Worm (Caenorhabditis elegans) whole organism, L4 larva: ENCODE measurements around the gene ZK177.9.

Experiments used
- F37D6.2 ChIP-seq: sonication (generic microtip); optimal IDR thresholded peaks from 2 replicates; lab custom pipeline; 2016; ENCODE audit warnings: mild to moderate bottlenecking, missing genetic modification characterization, missing compliant biosample characterization
- T26A8.4 ChIP-seq: fragments of 200-800 bp; sonication (Bioruptor generic); IDR thresholded peaks from 2 replicates; pipeline ENCODE4 v1.3.6; 2022; ENCODE audit warnings: missing genetic modification characterization, missing compliant biosample characterization
- aly-2 ChIP-seq: sonication (generic microtip); optimal IDR thresholded peaks from 2 replicates; lab custom pipeline; 2018; ENCODE audit warnings: missing biosample characterization, missing genetic modification characterization
- ceh-82 ChIP-seq: sonication (generic microtip); optimal IDR thresholded peaks from 2 replicates; lab custom pipeline; 2017; ENCODE audit warnings: missing biosample characterization, missing genetic modification characterization
- daf-16 ChIP-seq, 3 experiments: sonication (generic microtip); optimal IDR thresholded peaks; 2 replicates each; lab custom pipeline; 2016 to 2017; ENCODE audit warnings: missing genetic modification characterization in 3 of 3, missing genetic modification reagents in 3 of 3, mild to moderate bottlenecking in 2 of 3, missing compliant biosample characterization in 2 of 3, missing biosample characterization in 1 of 3, moderate library complexity in 1 of 3
- dmd-8 ChIP-seq: fragments of 200-800 bp; sonication (Bioruptor generic); IDR thresholded peaks from 2 replicates; pipeline ENCODE4 v1.3.6; 2022; ENCODE audit warnings: missing genetic modification characterization, missing compliant biosample characterization
- dmd-9 ChIP-seq: fragments of 200-800 bp; sonication (Bioruptor generic); IDR thresholded peaks from 2 replicates; pipeline ENCODE4 v1.3.6; 2022; ENCODE audit warnings: missing genetic modification reagents, missing genetic modification characterization, missing compliant biosample characterization
- egl-27 ChIP-seq: sonication (generic microtip); optimal IDR thresholded peaks from 3 replicates; lab custom pipeline; 2017; ENCODE audit warnings: missing biosample characterization, missing genetic modification reagents, missing genetic modification characterization
- fos-1 ChIP-seq: fragments of 150-350 bp; optimal IDR thresholded peaks from 2 replicates; lab custom pipeline; 2014; ENCODE audit warnings: missing biosample characterization, missing genetic modification characterization
- mdl-1 ChIP-seq, 2 experiments: fragments of 150-350 bp in 1 of 2; sonication (generic microtip) in 1 of 2; optimal IDR thresholded peaks; 2 replicates each; lab custom pipeline; 2014 to 2017; ENCODE audit warnings: missing biosample characterization in 2 of 2, missing genetic modification characterization in 2 of 2
- nhr-77 ChIP-seq: fragments of 150-350 bp; optimal IDR thresholded peaks from 2 replicates; lab custom pipeline; 2014; ENCODE audit warnings: missing biosample characterization, missing genetic modification characterization
- spr-1 ChIP-seq: sonication (generic microtip); optimal IDR thresholded peaks from 2 replicates; lab custom pipeline; 2016; ENCODE audit warnings: mild to moderate bottlenecking, missing genetic modification characterization, missing compliant biosample characterization
- vab-7 ChIP-seq: fragments of 200-800 bp; sonication (Bioruptor generic); IDR thresholded peaks from 2 replicates; pipeline ENCODE4 v1.3.6; 2022; ENCODE audit warnings: missing genetic modification reagents, missing genetic modification characterization, missing compliant biosample characterization
- zip-2 ChIP-seq: fragments of 150-350 bp; optimal IDR thresholded peaks from 2 replicates; lab custom pipeline; 2014; ENCODE audit warnings: missing biosample characterization, missing genetic modification characterization

ce11 chrII:5551517-5551916 is 34.0 kb upstream of the ZK177.9 start, which contains the start of gene C17C3.5:
- TF ChIP-seq dmd-9 (GFP tag; lab: Robert Waterston, UW): no peak
- TF ChIP-seq fos-1 (tag; lab: Kevin White, UChicago): no peak
- no peak for TF ChIP-seq mdl-1 (tag; optimal IDR thresholded peaks at IDR 0.05; lab: Kevin White, UChicago)
- TF ChIP-seq spr-1 (tag; lab: Kevin White, UChicago): no peak
- no peak for TF ChIP-seq dmd-8 (GFP tag; lab: Robert Waterston, UW)
- no peak for TF ChIP-seq T26A8.4 (GFP tag; lab: Robert Waterston, UW)
- TF ChIP-seq daf-16 (GFP tag; optimal IDR thresholded peaks at IDR 0.05; lab: Kevin White, UChicago): no peak
- no peak for TF ChIP-seq daf-16 (tag; optimal IDR thresholded peaks at IDR 0.05; lab: Kevin White, UChicago)
- no peak for TF ChIP-seq F37D6.2 (tag; lab: Kevin White, UChicago)
- no peak for TF ChIP-seq nhr-77 (tag; lab: Kevin White, UChicago)
- TF ChIP-seq ceh-82 (tag; lab: Kevin White, UChicago): no peak
- TF ChIP-seq vab-7 (GFP tag; lab: Robert Waterston, UW): no peak
- no peak for TF ChIP-seq egl-27
- TF ChIP-seq zip-2 (tag; lab: Kevin White, UChicago): no peak
- no peak for TF ChIP-seq aly-2 (tag; lab: Kevin White, UChicago)
